Worm (Caenorhabditis elegans): Measurements from ENCODE around the gene F11A10.5.
A peak's percentile ranks its signal among the peaks of the same experiment; 100 is the strongest.
"Not testable (repeated sequence)": the region's sequence is repeated elsewhere in the genome, so short reads cannot be mapped to it uniquely, and the experiment has no call there.

The F11A10.5 gene

DNA sequence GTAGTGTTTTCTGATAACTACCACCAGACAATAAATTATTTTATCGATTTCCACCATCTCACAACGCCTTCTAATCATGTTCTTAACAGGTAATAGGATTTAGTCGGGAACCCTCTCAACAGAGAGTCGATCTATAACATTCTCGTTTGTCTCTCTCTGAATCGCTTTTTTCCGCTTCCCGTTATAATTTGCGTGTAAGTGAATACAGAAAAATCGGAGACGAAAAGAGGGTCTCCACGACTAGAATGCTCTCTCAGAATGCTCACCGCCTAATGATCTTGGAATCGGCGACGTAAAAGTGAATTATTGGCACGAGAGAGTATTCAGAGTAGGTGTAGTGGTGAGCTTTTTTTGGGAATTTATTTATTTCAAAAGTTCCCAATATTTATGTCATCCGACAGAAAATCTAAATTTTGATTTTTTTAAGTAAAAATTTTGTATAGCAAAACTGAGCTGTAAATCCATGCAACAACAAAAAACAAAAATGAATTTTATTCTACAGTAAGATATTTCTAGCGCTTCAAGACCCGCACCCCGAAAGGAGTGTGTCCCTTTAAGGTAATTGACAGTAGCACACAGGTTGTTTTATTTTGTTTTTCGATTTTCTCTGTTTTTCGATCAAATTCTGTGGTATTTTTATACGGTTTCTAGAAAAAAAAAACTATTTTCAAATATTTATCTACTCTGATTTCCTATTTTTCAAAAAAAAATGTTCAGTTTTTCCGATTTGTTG lies 33.0 kb downstream of the F11A10.5 start:
- TF ChIP-seq ces-1 (GFP tag; optimal IDR thresholded peaks at IDR 0.05) (peak; percentile 89), sem-2 (GFP tag; optimal IDR thresholded peaks at IDR 0.05) (no peak)

DNA sequence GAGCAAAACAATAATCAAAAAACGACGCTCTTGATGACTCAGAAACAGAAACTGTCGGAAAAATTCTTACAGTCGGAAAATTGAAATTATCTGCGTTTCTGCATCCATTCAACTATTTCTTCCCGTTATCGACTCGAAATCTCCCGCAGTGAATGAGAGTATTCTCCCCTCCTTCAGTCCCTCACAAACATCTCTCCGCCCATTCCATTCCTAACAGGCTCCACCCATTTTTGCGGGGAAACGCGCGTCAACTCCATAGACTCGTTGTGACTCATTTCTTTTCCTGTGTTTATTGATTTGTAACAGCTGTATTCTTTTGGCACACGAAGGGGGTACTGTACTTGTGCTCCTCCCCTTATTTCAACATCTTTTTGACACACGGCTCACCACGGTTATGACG lies 33.9 kb downstream of the F11A10.5 start:
- TF ChIP-seq lsy-2 (tag; optimal IDR thresholded peaks at IDR 0.05) (peak; percentile 6), cnd-1 (tag; optimal IDR thresholded peaks at IDR 0.05) (no peak)

DNA sequence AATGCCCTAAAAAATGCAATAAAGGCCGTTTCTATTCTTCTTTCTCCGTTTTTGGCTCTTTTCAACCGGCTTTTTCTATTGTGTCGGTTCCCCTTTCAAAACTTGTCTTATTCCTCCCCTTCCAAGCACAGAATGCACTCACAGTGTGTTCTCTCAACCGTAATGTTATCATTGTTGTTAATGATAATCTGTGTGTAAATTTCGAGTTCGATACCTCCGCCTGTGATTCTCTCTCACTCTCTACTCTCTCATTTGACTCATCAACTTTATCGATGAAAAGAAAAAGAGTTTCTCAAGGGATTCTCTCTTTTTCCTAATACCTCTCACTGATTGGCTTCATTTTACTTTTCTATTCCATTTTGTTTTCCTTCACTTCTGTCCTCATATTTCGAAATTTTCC lies 34.8 kb downstream of the F11A10.5 start:
- TF ChIP-seq ham-2 (GFP tag; optimal IDR thresholded peaks at IDR 0.05) (no peak), nhr-76 (tag; optimal IDR thresholded peaks at IDR 0.05) (no peak), unc-120 (tag; optimal IDR thresholded peaks at IDR 0.05; ENCODE audit: poor library complexity, severe bottlenecking) (no peak), drap-1 (GFP tag; optimal IDR thresholded peaks at IDR 0.05) (no peak), nhr-12 (tag; optimal IDR thresholded peaks at IDR 0.05) (no peak), cnd-1 (tag; optimal IDR thresholded peaks at IDR 0.05) (no peak), ces-1 (GFP tag; optimal IDR thresholded peaks at IDR 0.05) (no peak), ztf-11 (tag; optimal IDR thresholded peaks at IDR 0.05) (no peak), nhr-2 (tag; optimal IDR thresholded peaks at IDR 0.05) (no peak), nhr-237 (tag; optimal IDR thresholded peaks at IDR 0.05) (no peak), lsy-2 (tag; optimal IDR thresholded peaks at IDR 0.05) (no peak), bed-3 (GFP tag; optimal IDR thresholded peaks at IDR 0.05) (no peak), unc-39 (tag; optimal IDR thresholded peaks at IDR 0.05) (no peak), pha-4 (tag; optimal IDR thresholded peaks at IDR 0.05) (no peak), lin-13 (tag; optimal IDR thresholded peaks at IDR 0.05) (no peak)

DNA sequence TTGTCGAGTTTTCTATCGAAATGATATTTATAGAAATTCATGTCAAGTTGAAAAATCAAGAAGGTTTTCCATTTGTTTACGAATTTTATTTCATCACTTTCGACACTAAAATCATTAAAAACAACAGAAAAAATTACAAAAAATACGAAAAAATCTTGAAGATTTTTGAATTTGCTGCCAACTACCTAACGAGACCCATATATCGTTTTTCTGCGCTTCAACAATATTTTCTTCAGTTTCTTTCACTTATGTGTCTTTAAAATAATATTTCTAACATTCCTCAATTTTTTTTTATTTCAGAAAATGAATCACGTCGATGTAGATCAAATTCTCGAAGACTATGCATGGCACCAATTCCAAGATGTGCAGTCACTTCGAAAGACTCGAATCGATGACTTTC lies 35.3 kb downstream of the F11A10.5 start, which contains the start of gene lin-24:
lin-24 (plus strand) TSS at position 301 of the 400 bp plus-strand sequence.
- no peak for TF ChIP-seq lsy-2 (tag; optimal IDR thresholded peaks at IDR 0.05)
- TF ChIP-seq pha-4 (tag; optimal IDR thresholded peaks at IDR 0.05): no peak
- no peak for TF ChIP-seq nhr-12 (tag; optimal IDR thresholded peaks at IDR 0.05)
- TF ChIP-seq ceh-83 (GFP tag; optimal IDR thresholded peaks at IDR 0.05): no peak
- no peak for TF ChIP-seq lin-32 (GFP tag; optimal IDR thresholded peaks at IDR 0.05)

DNA sequence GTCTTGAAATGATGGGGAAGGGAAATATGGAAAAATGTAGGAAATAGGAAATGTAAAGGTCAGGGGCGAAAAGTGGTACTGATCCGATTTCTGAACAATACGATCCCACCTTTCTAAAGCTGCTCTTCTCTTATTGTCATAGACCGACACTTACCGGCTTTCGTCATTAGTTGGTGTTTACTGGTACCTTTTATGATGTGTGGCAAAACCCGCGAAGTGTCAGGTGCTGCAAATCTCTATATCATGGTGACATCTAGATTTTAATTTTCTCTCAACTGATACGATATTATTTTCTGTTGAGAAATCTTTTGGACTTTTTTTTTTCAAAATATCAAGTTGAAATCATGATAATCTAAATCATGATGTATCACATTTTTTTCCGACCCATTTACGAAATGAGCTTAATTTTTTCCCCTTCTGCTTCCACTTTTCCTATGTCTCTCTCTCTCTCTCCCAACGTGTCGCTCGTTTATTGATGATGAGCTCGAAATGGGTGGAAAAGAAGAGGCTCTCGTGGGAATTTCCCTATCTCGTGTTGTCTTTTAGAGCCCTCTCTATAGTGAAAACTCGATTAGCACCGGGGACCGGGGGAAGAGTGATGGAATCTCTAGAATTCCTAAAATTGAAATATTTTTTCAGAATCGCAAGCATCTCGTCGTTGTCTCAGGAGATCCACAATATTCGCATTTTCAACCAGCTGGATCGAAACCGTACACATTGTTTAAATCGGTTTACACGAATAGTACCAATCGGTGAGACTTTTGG lies 37.6 kb downstream of the F11A10.5 start:
- TF ChIP-seq ces-1 (GFP tag; optimal IDR thresholded peaks at IDR 0.05) (peak; percentile 68), sem-2 (GFP tag; optimal IDR thresholded peaks at IDR 0.05) (no peak)

DNA sequence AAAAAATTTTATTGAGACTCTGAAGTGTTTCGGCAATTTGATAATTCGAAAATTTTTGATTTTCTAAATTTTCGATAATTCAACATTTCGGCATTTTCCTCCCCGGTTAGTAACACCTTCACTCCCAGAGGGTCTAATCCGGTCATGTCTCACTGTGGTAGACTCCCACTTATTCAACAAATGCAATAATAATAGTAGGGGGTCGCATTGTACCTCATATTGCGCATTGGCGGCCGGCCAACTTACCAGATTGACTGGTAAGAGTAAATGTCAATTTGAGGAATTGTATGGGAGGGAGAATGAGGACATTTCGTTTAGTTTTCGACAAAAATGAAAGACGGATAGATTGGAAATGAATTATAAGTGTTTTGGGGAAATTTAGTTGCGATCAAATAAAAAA lies 39.9 kb downstream of the F11A10.5 start:
- TF ChIP-seq elt-1 (tag; optimal IDR thresholded peaks at IDR 0.05; ENCODE audit: borderline replicate concordance, insufficient read depth): no peak
- TF ChIP-seq nhr-2 (tag; optimal IDR thresholded peaks at IDR 0.05): peak; percentile 91

DNA sequence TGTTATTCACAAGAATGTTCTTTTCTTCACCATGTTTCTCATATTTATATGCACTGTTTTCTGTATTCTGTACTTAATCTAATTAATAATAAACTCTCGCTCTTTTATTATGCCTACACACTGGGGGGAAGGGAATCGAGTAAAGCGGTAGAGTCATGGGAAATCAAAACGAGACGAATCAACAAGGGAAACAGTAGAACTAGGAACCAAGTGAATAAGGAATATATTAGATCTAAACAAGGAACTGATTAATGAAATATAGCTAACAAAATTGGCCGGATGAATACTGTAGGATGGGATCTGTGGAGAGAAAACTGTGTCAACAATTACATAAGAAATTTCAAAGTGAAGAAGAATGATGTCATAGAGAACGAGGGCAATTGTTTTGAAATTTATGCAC lies 41.1 kb downstream of the F11A10.5 start:
- peak; percentile 6 for TF ChIP-seq ces-1 (GFP tag; optimal IDR thresholded peaks at IDR 0.05)
- TF ChIP-seq nhr-28 (tag; optimal IDR thresholded peaks at IDR 0.05): no peak

DNA sequence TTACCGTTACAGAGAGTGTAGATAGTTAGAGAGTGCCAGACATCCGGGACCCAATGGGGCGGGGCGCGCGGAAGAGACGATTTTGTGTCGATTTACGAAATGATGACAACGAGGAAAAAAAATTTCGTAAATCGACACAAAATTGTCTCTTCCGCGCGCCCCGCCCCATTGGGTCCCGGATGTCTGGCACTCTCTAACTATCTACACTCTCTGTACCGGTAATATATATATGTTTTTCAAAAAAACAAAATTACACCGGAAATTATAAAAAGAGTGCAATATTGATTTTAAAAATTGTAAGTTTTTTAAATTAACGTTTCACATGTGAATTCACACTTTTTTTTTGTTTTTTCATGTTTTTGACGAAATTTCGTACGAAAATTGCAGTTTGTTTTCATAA lies 44.2 kb downstream of the F11A10.5 start, which contains the start of gene B0001.4:
B0001.4 (minus strand) TSS at position 101 of the 400 bp plus-strand sequence.
- TF ChIP-seq flh-1 (GFP tag; optimal IDR thresholded peaks at IDR 0.05); lin-32 (GFP tag; optimal IDR thresholded peaks at IDR 0.05); pha-4 (tag; optimal IDR thresholded peaks at IDR 0.05): not testable (repeated sequence)

DNA sequence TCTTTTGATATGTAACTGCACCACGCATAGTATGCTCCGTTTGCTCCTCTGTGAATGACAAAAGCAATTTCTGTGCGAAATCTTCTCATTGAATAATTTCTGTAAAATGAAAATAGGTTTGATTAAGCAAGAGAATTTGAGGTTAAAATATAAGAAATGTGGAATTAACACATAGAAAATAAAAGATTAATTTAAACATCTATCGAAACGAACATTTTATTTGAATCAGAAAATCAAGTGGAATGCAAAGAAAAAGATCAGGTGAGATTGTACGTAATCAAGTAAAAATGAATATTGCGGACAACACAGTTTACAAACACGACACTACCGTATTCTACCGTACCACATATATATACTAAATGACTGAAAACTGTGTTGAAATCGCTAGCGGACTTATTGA lies 47.0 kb downstream of the F11A10.5 start, which contains the start of gene B0001.8:
B0001.8 (minus strand) TSS at position 101 of the 400 bp plus-strand sequence.
- no peak for TF ChIP-seq nhr-28 (tag; optimal IDR thresholded peaks at IDR 0.05)
- no peak for TF ChIP-seq mab-5 (tag; optimal IDR thresholded peaks at IDR 0.05)
- TF ChIP-seq ceh-39 (tag; optimal IDR thresholded peaks at IDR 0.05): no peak
- no peak for TF ChIP-seq blmp-1 (tag; optimal IDR thresholded peaks at IDR 0.05)
- no peak for TF ChIP-seq ceh-83 (GFP tag; optimal IDR thresholded peaks at IDR 0.05)

Measured in whole organism, mixed stage, embryonic.